Worm (Caenorhabditis elegans) whole organism, early embryonic: ENCODE measurements around the gene srj-5.

Experiments used
- B0310.2 ChIP-seq: sonication (generic microtip); optimal IDR thresholded peaks from 2 replicates; lab custom pipeline; 2016; ENCODE audit warnings: mild to moderate bottlenecking, missing genetic modification characterization, missing compliant biosample characterization
- aly-1 ChIP-seq: sonication (generic microtip); optimal IDR thresholded peaks from 2 replicates; lab custom pipeline; 2016; ENCODE audit warnings: missing genetic modification characterization, missing compliant biosample characterization
- ama-1 ChIP-seq: fragments of 150-350 bp; optimal IDR thresholded peaks from 2 replicates; lab custom pipeline; 2014
- ets-7 ChIP-seq: sonication (generic microtip); optimal IDR thresholded peaks from 2 replicates; lab custom pipeline; 2016; ENCODE audit warnings: missing genotype, missing genetic modification characterization, missing compliant biosample characterization
- flt-1 ChIP-seq: fragments of 200-800 bp; sonication (Bioruptor generic); IDR thresholded peaks from 2 replicates; pipeline ENCODE4 v1.3.6; 2022; ENCODE audit warnings: missing genetic modification characterization, missing compliant biosample characterization
- hnd-1 ChIP-seq: sonication (generic microtip); optimal IDR thresholded peaks from 2 replicates; lab custom pipeline; 2016; ENCODE audit warnings: missing genetic modification characterization, missing compliant biosample characterization
- pes-1 ChIP-seq: fragments of 200-800 bp; sonication (Bioruptor generic); IDR thresholded peaks from 2 replicates; pipeline ENCODE4 v1.3.6; 2022; ENCODE audit warnings: missing genetic modification reagents, missing genetic modification characterization, missing compliant biosample characterization
- scrt-1 ChIP-seq: fragments of 200-800 bp; sonication (Bioruptor generic); IDR thresholded peaks from 2 replicates; pipeline ENCODE4 v1.3.6; 2022; ENCODE audit warnings: missing genetic modification characterization, missing compliant biosample characterization
- tbx-11 ChIP-seq: fragments of 200-800 bp; sonication (Bioruptor generic); IDR thresholded peaks from 2 replicates; pipeline ENCODE4 v1.3.6; 2022; ENCODE audit warnings: missing genetic modification characterization, missing compliant biosample characterization
- tbx-37 ChIP-seq: fragments of 200-800 bp; sonication (Bioruptor generic); conservative IDR thresholded peaks from 2 replicates; pipeline ENCODE4 v1.3.6; 2022; ENCODE audit warnings: missing genetic modification reagents, missing genetic modification characterization, missing compliant biosample characterization
- tra-4 ChIP-seq: sonication (generic microtip); optimal IDR thresholded peaks from 2 replicates; lab custom pipeline; 2017; ENCODE audit warnings: missing genetic modification characterization, missing compliant biosample characterization

- TF ChIP-seq aly-1 (tag; lab: Kevin White, UChicago) (no peak), flt-1 (GFP tag; lab: Robert Waterston, UW) (no peak), ama-1 (lab: Kevin White, UChicago) (no peak), ets-7 (tag; lab: Kevin White, UChicago) (no peak), scrt-1 (GFP tag; lab: Robert Waterston, UW) (no peak), tbx-37 (GFP tag; lab: Robert Waterston, UW) (no peak), tbx-11 (no peak), B0310.2 (tag; lab: Kevin White, UChicago) (no peak), pes-1 (no peak), hnd-1 (tag; lab: Kevin White, UChicago) (no peak), tra-4 (tag; lab: Kevin White, UChicago) (no peak)
Measured at ce11 chrV:620987-621386, 31.9 kb downstream of the srj-5 start.
